Fruit fly (Drosophila melanogaster) whole organism, embryonic: ENCODE data around the gene CG3251.
A peak's percentile ranks its signal among the peaks of the same experiment; 100 is the strongest.

Experiments
- Bgb ChIP-seq: fragments of 200-800 bp; sonication (Bioruptor generic); IDR thresholded peaks from 2 replicates; pipeline ENCODE4 v1.3.6; 2022; ENCODE audit warnings: missing biosample characterization, missing genetic modification characterization; ENCODE audit not compliant: partially characterized antibody
- CG11723 ChIP-seq: fragments of 200-800 bp; sonication (Bioruptor generic); optimal IDR thresholded peaks from 2 replicates; lab custom pipeline; 2017; ENCODE audit warnings: missing biosample characterization, mild to moderate bottlenecking, missing genetic modification characterization
- CG13424 ChIP-seq: fragments of 200-800 bp; sonication (Bioruptor generic); optimal IDR thresholded peaks from 2 replicates; lab custom pipeline; 2019; ENCODE audit warnings: missing biosample characterization, mild to moderate bottlenecking, missing genetic modification characterization, moderate library complexity
- CG13894 ChIP-seq: fragments of 200-800 bp; sonication (Bioruptor generic); optimal IDR thresholded peaks from 3 replicates; lab custom pipeline; 2018; ENCODE audit warnings: missing biosample characterization, mild to moderate bottlenecking, missing genetic modification characterization, moderate library complexity
- CG16863 ChIP-seq: fragments of 200-800 bp; sonication (Bioruptor generic); optimal IDR thresholded peaks from 3 replicates; lab custom pipeline; 2016; ENCODE audit warnings: missing biosample characterization, missing genetic modification characterization
- CG18262 ChIP-seq: fragments of 200-800 bp; optimal IDR thresholded peaks from 3 replicates; lab custom pipeline; 2019; ENCODE audit warnings: missing biosample characterization, mild to moderate bottlenecking, missing genetic modification characterization, moderate library complexity
- CG4617 ChIP-seq: fragments of 200-800 bp; sonication (Bioruptor generic); optimal IDR thresholded peaks from 3 replicates; lab custom pipeline; 2016; ENCODE audit warnings: missing biosample characterization, missing genetic modification characterization, borderline replicate concordance
- CG4730 ChIP-seq: fragments of 200-800 bp; sonication (Bioruptor generic); IDR thresholded peaks from 2 replicates; pipeline ENCODE4 v1.3.6; 2022; ENCODE audit warnings: missing biosample characterization, missing genetic modification characterization
- CG5180 ChIP-seq: fragments of 200-800 bp; sonication (Bioruptor generic); optimal IDR thresholded peaks from 3 replicates; lab custom pipeline; 2017; ENCODE audit warnings: missing biosample characterization, missing genetic modification characterization, mild to moderate bottlenecking, moderate library complexity, missing genetic modification reagents
- CG8089 ChIP-seq: fragments of 200-800 bp; sonication (Bioruptor generic); optimal IDR thresholded peaks from 3 replicates; lab custom pipeline; 2016; ENCODE audit warnings: missing biosample characterization, missing genetic modification characterization
- CG9797 ChIP-seq: fragments of 200-800 bp; sonication (Bioruptor generic); optimal IDR thresholded peaks from 3 replicates; lab custom pipeline; 2018; ENCODE audit warnings: missing biosample characterization, mild to moderate bottlenecking, missing genetic modification characterization
- CkIIα-i1 ChIP-seq: fragments of 200-800 bp; sonication (Bioruptor generic); IDR thresholded peaks from 2 replicates; pipeline ENCODE4 v1.3.6; 2022; ENCODE audit warnings: missing biosample characterization, missing genetic modification characterization
- Dbx ChIP-seq: fragments of 200-800 bp; sonication (Bioruptor generic); IDR thresholded peaks from 3 replicates; pipeline ENCODE4 v1.3.6; 2022; ENCODE audit warnings: missing biosample characterization, missing genetic modification characterization
- ERR ChIP-seq: fragments of 200-800 bp; sonication (Bioruptor generic); optimal IDR thresholded peaks from 2 replicates; lab custom pipeline; 2016; ENCODE audit warnings: missing biosample characterization, missing genetic modification characterization
- Ets97D ChIP-seq: fragments of 200-800 bp; sonication (Bioruptor generic); optimal IDR thresholded peaks from 3 replicates; lab custom pipeline; 2016; ENCODE audit warnings: missing biosample characterization, missing genetic modification characterization
- HLH54F ChIP-seq: fragments of 200-800 bp; sonication (Bioruptor generic); optimal IDR thresholded peaks from 3 replicates; lab custom pipeline; 2016; ENCODE audit warnings: missing biosample characterization, missing genetic modification characterization
- NC2β ChIP-seq: fragments of 200-800 bp; sonication (Bioruptor generic); optimal IDR thresholded peaks from 2 replicates; lab custom pipeline; 2016; ENCODE audit warnings: missing biosample characterization, missing genetic modification characterization
- Nf-YB ChIP-seq: fragments of 200-800 bp; sonication (Bioruptor generic); optimal IDR thresholded peaks from 3 replicates; lab custom pipeline; 2019; ENCODE audit warnings: missing biosample characterization, mild to moderate bottlenecking, missing genetic modification characterization, moderate library complexity
- Sin3A ChIP-seq: fragments of >200 bp; optimal IDR thresholded peaks from 2 replicates; lab custom pipeline; 2018
- az2 ChIP-seq: fragments of 200-800 bp; sonication (Bioruptor generic); optimal IDR thresholded peaks from 3 replicates; lab custom pipeline; 2016; ENCODE audit warnings: missing biosample characterization, missing genetic modification characterization
- cad ChIP-seq: fragments of >200 bp; optimal IDR thresholded peaks from 2 replicates; lab custom pipeline; 2017; ENCODE audit warnings: missing biosample characterization, missing genetic modification characterization
- cas ChIP-seq: fragments of 200-800 bp; sonication (Bioruptor generic); IDR thresholded peaks from 2 replicates; pipeline ENCODE4 v1.3.6; 2022; ENCODE audit warnings: missing biosample characterization, missing genetic modification characterization
- cato ChIP-seq: fragments of 200-800 bp; sonication (Bioruptor generic); optimal IDR thresholded peaks from 2 replicates; lab custom pipeline; 2016; ENCODE audit warnings: missing biosample characterization, missing genetic modification characterization, borderline replicate concordance
- ci ChIP-seq: fragments of 200-800 bp; sonication (Bioruptor generic); IDR thresholded peaks from 3 replicates; pipeline ENCODE4 v1.3.6; 2022; ENCODE audit warnings: missing biosample characterization, missing genetic modification characterization
- esg ChIP-seq: fragments of 200-800 bp; sonication (Bioruptor generic); conservative IDR thresholded peaks from 2 replicates; pipeline ENCODE4 v1.3.6; 2022; ENCODE audit warnings: missing biosample characterization, missing genetic modification characterization
- ewg ChIP-seq: fragments of 200-800 bp; sonication (Bioruptor generic); optimal IDR thresholded peaks from 3 replicates; lab custom pipeline; 2017; ENCODE audit warnings: mild to moderate bottlenecking, missing biosample characterization, missing genetic modification reagents, missing genetic modification characterization
- eyg ChIP-seq: fragments of 200-800 bp; sonication (Bioruptor generic); optimal IDR thresholded peaks from 3 replicates; lab custom pipeline; 2016; ENCODE audit warnings: missing biosample characterization, missing genetic modification characterization
- gce ChIP-seq: fragments of 200-800 bp; sonication (Bioruptor generic); IDR thresholded peaks from 3 replicates; pipeline ENCODE4 v1.3.6; 2022; ENCODE audit warnings: missing biosample characterization, missing genetic modification characterization
- gfzf ChIP-seq: fragments of 200-800 bp; sonication (Bioruptor generic); optimal IDR thresholded peaks from 2 replicates; lab custom pipeline; 2016; ENCODE audit warnings: missing biosample characterization, mild to moderate bottlenecking, missing genetic modification characterization, moderate library complexity
- grn ChIP-seq: fragments of 200-800 bp; sonication (Bioruptor generic); optimal IDR thresholded peaks from 3 replicates; lab custom pipeline; 2017; ENCODE audit warnings: missing biosample characterization, missing genetic modification characterization
- lilli ChIP-seq: fragments of 200-800 bp; sonication (Bioruptor generic); optimal IDR thresholded peaks from 3 replicates; lab custom pipeline; 2016; ENCODE audit warnings: missing biosample characterization, missing genetic modification characterization
- pfk ChIP-seq: fragments of 200-800 bp; sonication (Bioruptor generic); optimal IDR thresholded peaks from 2 replicates; lab custom pipeline; 2018; ENCODE audit warnings: missing biosample characterization, mild to moderate bottlenecking, missing genetic modification characterization, moderate library complexity
- salm ChIP-seq: fragments of 200-800 bp; sonication (Bioruptor generic); optimal IDR thresholded peaks from 2 replicates; lab custom pipeline; 2018; ENCODE audit warnings: missing biosample characterization, mild to moderate bottlenecking, missing genetic modification characterization
- shn ChIP-seq: fragments of 200-800 bp; sonication (Bioruptor generic); optimal IDR thresholded peaks from 3 replicates; lab custom pipeline; 2016; ENCODE audit warnings: missing biosample characterization, missing genetic modification characterization
- tio ChIP-seq: fragments of 200-800 bp; sonication (Bioruptor generic); optimal IDR thresholded peaks from 2 replicates; lab custom pipeline; 2017; ENCODE audit warnings: missing biosample characterization, missing genetic modification characterization, inconsistent platforms
- trem ChIP-seq: fragments of 200-800 bp; optimal IDR thresholded peaks from 3 replicates; lab custom pipeline; 2019; ENCODE audit warnings: missing biosample characterization, mild to moderate bottlenecking, missing genetic modification characterization, moderate library complexity

The CG3251 gene

DNA sequence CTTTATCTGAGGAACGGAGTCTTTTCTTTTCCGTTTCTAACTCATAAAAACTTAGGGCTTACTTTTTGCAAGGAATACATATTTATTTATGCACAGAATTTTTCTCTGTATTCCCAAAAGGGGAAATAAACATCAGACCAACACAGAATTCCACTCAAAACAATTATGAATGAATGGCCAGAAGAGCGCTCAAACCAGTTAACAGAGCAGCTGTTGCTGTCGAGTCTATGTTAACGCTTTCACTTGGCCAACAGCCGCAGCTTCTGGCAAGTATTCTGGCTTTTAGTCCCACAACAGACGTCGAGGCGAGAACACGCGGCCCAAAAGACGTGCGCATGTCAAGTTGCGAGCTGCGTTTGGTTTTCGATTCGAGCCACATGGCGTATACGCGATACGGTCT, 3.9 kb upstream of the CG3251 start, which contains the start of gene dcma (continued):
- 0 out of 3 replicates have a peak, but pooled peaks have one; percentile 26 for TF ChIP-seq Dbx (GFP tag; lab: Robert Waterston, UW)
- TF ChIP-seq lilli (GFP tag; lab: Kevin White, UChicago) = no peak
- no peak for TF ChIP-seq CG13424 (tag; lab: Kevin White, UChicago)
- TF ChIP-seq esg = no peak
- no peak for TF ChIP-seq NC2β (GFP tag; lab: Kevin White, UChicago)
- TF ChIP-seq salm (tag; lab: Kevin White, UChicago) = no peak
- no peak for TF ChIP-seq gce (GFP tag; lab: Robert Waterston, UW)
- no peak for TF ChIP-seq gfzf
- TF ChIP-seq CkIIα-i1 (GFP tag; lab: Robert Waterston, UW) = no peak
- TF ChIP-seq CG8089 = no peak
- TF ChIP-seq ERR (GFP tag; lab: Kevin White, UChicago) = no peak
- TF ChIP-seq cas (GFP tag; lab: Robert Waterston, UW) = no peak
- TF ChIP-seq ewg (GFP tag; lab: Kevin White, UChicago) = no peak
- no peak for TF ChIP-seq pfk (GFP tag; lab: Kevin White, UChicago)
- TF ChIP-seq eyg (GFP tag; lab: Kevin White, UChicago) = no peak
- TF ChIP-seq shn = no peak
- TF ChIP-seq HLH54F (GFP tag; lab: Kevin White, UChicago) = no peak
- TF ChIP-seq CG4730 (GFP tag; lab: Robert Waterston, UW) = no peak
- TF ChIP-seq CG5180 (GFP tag; lab: Kevin White, UChicago) = peak; percentile 10
- TF ChIP-seq tio (GFP tag; lab: Kevin White, UChicago) = no peak
- TF ChIP-seq grn = no peak

DNA sequence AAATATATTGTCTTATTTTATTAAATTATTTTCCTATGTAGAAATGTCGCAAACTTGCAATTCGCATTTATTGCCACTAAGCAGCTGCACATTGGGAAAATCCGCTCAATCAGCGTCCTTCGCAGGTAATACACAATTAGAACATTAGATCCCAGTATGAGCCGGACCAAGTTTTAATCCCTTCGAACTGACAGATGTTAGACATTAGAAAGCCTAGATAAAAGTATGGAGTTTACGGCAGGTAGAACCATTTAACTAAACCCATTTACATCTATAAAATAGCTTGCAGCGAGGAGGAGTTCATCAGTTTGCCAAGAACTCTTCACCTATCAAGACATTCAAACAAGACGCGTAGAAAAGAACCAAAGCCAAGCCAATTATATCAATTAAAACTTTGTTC, 3.3 kb downstream of the CG3251 start, which contains the start of gene Elba3:
Gene Elba3 (plus strand): TSS at position 301 of the 400 bp plus-strand sequence.
- no peak for TF ChIP-seq CG4617 (GFP tag; lab: Kevin White, UChicago)

DNA sequence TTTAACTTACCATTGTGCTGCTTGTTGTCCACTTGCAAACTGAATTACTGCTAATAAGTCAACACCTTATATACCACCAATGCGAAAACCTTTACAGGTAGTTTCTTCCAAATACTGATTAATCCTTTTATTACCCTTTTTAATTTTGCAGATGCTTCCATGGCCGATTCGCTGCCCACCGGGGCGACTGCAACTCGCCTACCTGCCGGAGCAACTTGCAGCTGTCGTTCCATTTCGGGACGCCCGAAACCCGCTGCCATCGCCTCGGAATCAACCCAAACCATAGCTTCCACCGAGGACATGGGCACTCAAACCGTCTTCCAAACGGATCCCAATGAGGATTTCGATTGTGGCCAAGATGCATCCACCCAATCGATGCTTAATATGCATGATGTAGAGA, 6.1 kb downstream of the CG3251 start, which contains the start of gene Elba1:
Gene Elba1 (minus strand): TSS at position 101 of the 400 bp plus-strand sequence.
- TF ChIP-seq cad (GFP tag; lab: Kevin White, UChicago) (peak; percentile 60), az2 (GFP tag; lab: Kevin White, UChicago) (no peak)

DNA sequence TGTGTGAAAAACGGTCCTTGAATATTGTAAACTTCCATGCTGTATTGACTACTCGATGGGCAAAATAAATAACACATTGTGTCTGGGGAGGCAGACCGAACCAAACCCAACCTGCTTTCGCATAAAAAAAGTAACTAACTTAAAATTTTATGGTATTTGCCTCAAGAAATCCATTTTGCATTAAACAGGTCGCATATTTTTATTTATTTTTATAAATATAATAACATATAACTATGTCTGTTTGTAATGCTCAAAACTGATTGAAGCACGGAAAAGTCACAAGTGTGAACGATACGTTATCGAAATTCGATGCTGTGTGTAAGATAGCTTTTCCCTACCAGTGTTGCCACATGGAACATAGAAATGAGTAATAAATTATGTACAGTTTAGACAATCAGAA, 8.1 kb downstream of the CG3251 start, which contains the start of gene CG11929:
Gene CG11929 (plus strand): TSS at position 301 of the 400 bp plus-strand sequence.
- no peak for TF ChIP-seq CG9797 (GFP tag; lab: Kevin White, UChicago)
- no peak for TF ChIP-seq ci (GFP tag; lab: Robert Waterston, UW)
- no peak for TF ChIP-seq Ets97D (GFP tag; lab: Kevin White, UChicago)
- TF ChIP-seq Sin3A = no peak
- no peak for TF ChIP-seq CG5180 (GFP tag; lab: Kevin White, UChicago)
- TF ChIP-seq Nf-YB (GFP tag; lab: Kevin White, UChicago) = no peak
- TF ChIP-seq cato (GFP tag; lab: Kevin White, UChicago) = no peak
- no peak for TF ChIP-seq gfzf
- TF ChIP-seq trem (tag; lab: Kevin White, UChicago) = no peak
- no peak for TF ChIP-seq CG13894
- no peak for TF ChIP-seq CG18262
- no peak for TF ChIP-seq Bgb (GFP tag; lab: Robert Waterston, UW)
- TF ChIP-seq CG11723 (GFP tag; lab: Kevin White, UChicago) = no peak
- no peak for TF ChIP-seq CG16863
